Fruit fly (Drosophila melanogaster): ENCODE measurements around the gene mRpL14.

mRpL14 gene

dm6 chrX:2294474-2295434 is 49.7 kb downstream of the mRpL14 start:
- peak; percentile 37 for TF ChIP-seq CG8319 (GFP tag; optimal IDR thresholded peaks at IDR 0.05)
- TF ChIP-seq pdm3 (GFP tag; optimal IDR thresholded peaks at IDR 0.05), result peak; percentile 40
- no peak for TF ChIP-seq Hr38 (GFP tag; optimal IDR thresholded peaks at IDR 0.05)
- TF ChIP-seq Sox102F (GFP tag; optimal IDR thresholded peaks at IDR 0.05), result peak; percentile 67
- peak; percentile 30; the same call in 1 of the 2 replicates for TF ChIP-seq CG11294 (GFP tag; IDR thresholded peaks at IDR 0.05)
- TF ChIP-seq topi (GFP tag; optimal IDR thresholded peaks at IDR 0.05), result peak; percentile 65
- peak; percentile 20 for TF ChIP-seq Ets21C (GFP tag; optimal IDR thresholded peaks at IDR 0.05)
- no peak for TF ChIP-seq Blimp-1 (GFP tag; optimal IDR thresholded peaks at IDR 0.05)
- TF ChIP-seq CG34406 (GFP tag; optimal IDR thresholded peaks at IDR 0.05), result peak; percentile 67
- TF ChIP-seq ss (GFP tag; optimal IDR thresholded peaks at IDR 0.05), result peak; percentile 40 to 43
- peak; percentile 64 for TF ChIP-seq esn (GFP tag; optimal IDR thresholded peaks at IDR 0.05)
- peak; percentile 38 for TF ChIP-seq CG6854 (GFP tag; optimal IDR thresholded peaks at IDR 0.05)
- TF ChIP-seq CG6808 (GFP tag; optimal IDR thresholded peaks at IDR 0.05), result no peak
- TF ChIP-seq Ets96B (tag; optimal IDR thresholded peaks at IDR 0.05), result peak; percentile 27
- TF ChIP-seq CG32006 (GFP tag; optimal IDR thresholded peaks at IDR 0.05), result peak; percentile 53
- TF ChIP-seq net (GFP tag; optimal IDR thresholded peaks at IDR 0.05), result peak; percentile 73
- TF ChIP-seq salr (GFP tag; optimal IDR thresholded peaks at IDR 0.05), result no peak
- peak; percentile 59; the same call in 2 of the 3 replicates for TF ChIP-seq CG8119 (GFP tag; IDR thresholded peaks at IDR 0.05)
- peak; percentile 54 for TF ChIP-seq CG10669 (GFP tag; optimal IDR thresholded peaks at IDR 0.05)
- TF ChIP-seq CG16779 (tag; optimal IDR thresholded peaks at IDR 0.05), result peak; percentile 46
- peak; percentile 70; the same call in 2 of the 3 replicates for TF ChIP-seq eg (GFP tag; IDR thresholded peaks at IDR 0.05)
- TF ChIP-seq Hr4 (GFP tag; optimal IDR thresholded peaks at IDR 0.05), result peak; percentile 42
- no peak for TF ChIP-seq dac (GFP tag; optimal IDR thresholded peaks at IDR 0.05)
- TF ChIP-seq lz (GFP tag; optimal IDR thresholded peaks at IDR 0.05), result peak; percentile 67
- TF ChIP-seq CG7368 (GFP tag; optimal IDR thresholded peaks at IDR 0.05), result peak; percentile 68
- TF ChIP-seq achi (GFP tag; optimal IDR thresholded peaks at IDR 0.05), result peak; percentile 42
- TF ChIP-seq CG15336 (GFP tag; IDR thresholded peaks at IDR 0.05), result peak; percentile 21; the same call in 1 of the 2 replicates
- TF ChIP-seq cyc (GFP tag; optimal IDR thresholded peaks at IDR 0.05), result peak; percentile 47
- no peak for TF ChIP-seq CG4318 (GFP tag; optimal IDR thresholded peaks at IDR 0.05)
- peak; percentile 64 for TF ChIP-seq fkh (GFP tag; optimal IDR thresholded peaks at IDR 0.05)
- no peak for TF ChIP-seq fd85E (GFP tag; optimal IDR thresholded peaks at IDR 0.05)
- TF ChIP-seq CG6163 (GFP tag; IDR thresholded peaks at IDR 0.05), result peak; percentile 54
- TF ChIP-seq fd59A (GFP tag; optimal IDR thresholded peaks at IDR 0.05), result no peak
- TF ChIP-seq Smox (GFP tag; optimal IDR thresholded peaks at IDR 0.05), result peak; percentile 60
- TF ChIP-seq svp (GFP tag), result peak; percentile 90
- peak; percentile 58 for TF ChIP-seq CG10631 (GFP tag; optimal IDR thresholded peaks at IDR 0.05)
- TF ChIP-seq CG9139 (GFP tag; optimal IDR thresholded peaks at IDR 0.05), result no peak
- TF ChIP-seq Eip78C (GFP tag), result peak; percentile 80
- TF ChIP-seq acj6 (GFP tag; optimal IDR thresholded peaks at IDR 0.05), result peak; percentile 54
- peak; percentile 28; the same call in 1 of the 2 replicates for TF ChIP-seq Gug (GFP tag; IDR thresholded peaks at IDR 0.05)
- TF ChIP-seq OdsH (GFP tag; optimal IDR thresholded peaks at IDR 0.05), result peak; percentile 39
- TF ChIP-seq CG6792 (GFP tag; optimal IDR thresholded peaks at IDR 0.05), result peak; percentile 53
- TF ChIP-seq CG3032 (tag; optimal IDR thresholded peaks at IDR 0.05), result peak; percentile 33
- peak; percentile 74 for TF ChIP-seq Met (GFP tag; optimal IDR thresholded peaks at IDR 0.05)
- TF ChIP-seq CG31627 (GFP tag; optimal IDR thresholded peaks at IDR 0.05), result peak; percentile 59
- TF ChIP-seq dsx (GFP tag; optimal IDR thresholded peaks at IDR 0.05; ENCODE audit: poor library complexity, severe bottlenecking), result peak; percentile 44
- peak; percentile 20 for TF ChIP-seq spab (GFP tag; optimal IDR thresholded peaks at IDR 0.05)
- TF ChIP-seq CG6276 (GFP tag; optimal IDR thresholded peaks at IDR 0.05), result peak; percentile 39
- peak; percentile 58 for TF ChIP-seq Lpt (GFP tag; optimal IDR thresholded peaks at IDR 0.05)
